Worm (Caenorhabditis elegans) whole organism, midembryonic: ENCODE data around the gene elt-2.

Experiments
- T22C8.4 ChIP-seq: fragments of 200-800 bp; sonication (Bioruptor generic); IDR thresholded peaks from 2 replicates; pipeline ENCODE4 v1.3.6; 2022; ENCODE audit warnings: missing genetic modification characterization, missing compliant biosample characterization
- cog-1 ChIP-seq: sonication (generic microtip); optimal IDR thresholded peaks from 2 replicates; lab custom pipeline; 2016; ENCODE audit warnings: missing genetic modification characterization, missing compliant biosample characterization
- flt-1 ChIP-seq: fragments of 200-800 bp; sonication (Bioruptor generic); IDR thresholded peaks from 2 replicates; pipeline ENCODE4 v1.3.6; 2022; ENCODE audit warnings: missing genetic modification characterization, missing compliant biosample characterization
- klf-2 ChIP-seq: fragments of 200-800 bp; sonication (Bioruptor generic); conservative IDR thresholded peaks from 2 replicates; pipeline ENCODE4 v1.3.6; 2022; ENCODE audit warnings: missing genetic modification reagents, missing genetic modification characterization, missing compliant biosample characterization
- med-1 ChIP-seq: sonication (generic microtip); optimal IDR thresholded peaks from 2 replicates; lab custom pipeline; 2017; ENCODE audit warnings: missing genetic modification characterization, mild to moderate bottlenecking, missing compliant biosample characterization, antibody characterized with exemption, missing genetic modification reagents; ENCODE audit not compliant: insufficient read depth
- ref-1 ChIP-seq: fragments of 200-800 bp; sonication (Bioruptor generic); conservative IDR thresholded peaks from 2 replicates; pipeline ENCODE4 v1.3.6; 2022; ENCODE audit warnings: missing genetic modification reagents, missing genetic modification characterization, missing compliant biosample characterization
- tab-1 ChIP-seq: fragments of 200-800 bp; sonication (Bioruptor generic); IDR thresholded peaks from 2 replicates; pipeline ENCODE4 v1.3.6; 2022; ENCODE audit warnings: missing genetic modification characterization, missing compliant biosample characterization
- ztf-23 ChIP-seq: fragments of 200-800 bp; sonication (Bioruptor generic); IDR thresholded peaks from 2 replicates; pipeline ENCODE4 v1.3.6; 2022; ENCODE audit warnings: missing genetic modification reagents, missing genetic modification characterization, missing compliant biosample characterization
- ztf-29 ChIP-seq: fragments of 200-800 bp; sonication (Bioruptor generic); IDR thresholded peaks from 2 replicates; pipeline ENCODE4 v1.3.6; 2022; ENCODE audit warnings: missing genetic modification reagents, missing genetic modification characterization, missing compliant biosample characterization

The elt-2 gene

ce11 chrX:10491044-10491443 is 10.0 kb downstream of the elt-2 start, which contains the start of gene C33D3.5:
Gene C33D3.5 (plus strand): TSS chrX:10491344.
- TF ChIP-seq T22C8.4 (GFP tag; lab: Robert Waterston, UW) = no peak
- TF ChIP-seq klf-2 (GFP tag; lab: Robert Waterston, UW) = no peak
- no peak for TF ChIP-seq med-1 (GFP tag; lab: Kevin White, UChicago)
- no peak for TF ChIP-seq tab-1 (GFP tag; lab: Robert Waterston, UW)
- no peak for TF ChIP-seq ztf-29
- TF ChIP-seq flt-1 (GFP tag; lab: Robert Waterston, UW) = no peak
- TF ChIP-seq cog-1 (tag; lab: Kevin White, UChicago) = no peak
- no peak for TF ChIP-seq ztf-23
- TF ChIP-seq ref-1 (GFP tag; lab: Robert Waterston, UW) = no peak

DNA sequence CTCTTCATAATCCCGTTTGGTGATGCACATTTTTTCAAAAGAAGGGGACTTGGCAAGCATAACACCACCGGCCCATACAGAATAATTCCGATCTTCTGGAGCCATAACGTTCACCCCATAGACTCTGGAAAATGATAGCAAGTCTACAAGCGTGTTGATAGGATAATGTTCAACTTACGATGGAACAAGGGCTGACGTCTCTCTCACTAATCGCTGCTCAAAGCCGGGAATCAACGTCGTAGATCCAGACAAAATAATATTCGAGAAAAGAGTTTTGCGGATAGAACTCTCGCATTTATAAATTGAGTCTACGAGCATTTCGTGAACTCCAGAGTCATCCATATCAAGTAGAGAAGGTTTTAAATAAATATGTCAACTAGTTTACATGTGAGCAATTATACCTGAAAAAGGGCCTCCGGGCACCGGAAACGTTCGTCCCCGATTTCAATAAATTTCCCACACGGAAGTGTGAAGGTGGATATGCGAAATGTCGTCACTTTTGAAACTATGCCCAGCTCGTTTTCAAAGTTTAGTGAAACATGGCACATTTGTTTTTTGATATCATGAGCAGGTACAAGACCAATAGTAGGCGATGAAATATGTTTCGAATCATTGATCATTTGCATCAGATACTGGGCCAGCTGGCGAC is 11.0 kb downstream of the elt-2 start:
- TF ChIP-seq T22C8.4 (GFP tag; lab: Robert Waterston, UW) = no peak
- TF ChIP-seq klf-2 (GFP tag; lab: Robert Waterston, UW) = no peak
- TF ChIP-seq ref-1 (GFP tag; lab: Robert Waterston, UW) = no peak
- TF ChIP-seq ztf-23 = no peak
- no peak for TF ChIP-seq flt-1 (GFP tag; lab: Robert Waterston, UW)
- no peak for TF ChIP-seq cog-1 (tag; lab: Kevin White, UChicago)
- TF ChIP-seq med-1 (GFP tag; lab: Kevin White, UChicago) = no peak
- no peak for TF ChIP-seq tab-1 (GFP tag; lab: Robert Waterston, UW)
- TF ChIP-seq ztf-29 = no peak

ce11 chrX:10499590-10499989 is 18.6 kb downstream of the elt-2 start, which contains the start of gene vab-3:
Gene vab-3 (plus strand): TSS chrX:10499890.
- TF ChIP-seq med-1 (GFP tag; lab: Kevin White, UChicago) = no peak
- no peak for TF ChIP-seq T22C8.4 (GFP tag; lab: Robert Waterston, UW)
- no peak for TF ChIP-seq tab-1 (GFP tag; lab: Robert Waterston, UW)
- no peak for TF ChIP-seq ztf-29
- no peak for TF ChIP-seq ztf-23
- TF ChIP-seq flt-1 (GFP tag; lab: Robert Waterston, UW) = no peak
- no peak for TF ChIP-seq cog-1 (tag; lab: Kevin White, UChicago)
- no peak for TF ChIP-seq ref-1 (GFP tag; lab: Robert Waterston, UW)
- TF ChIP-seq klf-2 (GFP tag; lab: Robert Waterston, UW) = no peak

DNA sequence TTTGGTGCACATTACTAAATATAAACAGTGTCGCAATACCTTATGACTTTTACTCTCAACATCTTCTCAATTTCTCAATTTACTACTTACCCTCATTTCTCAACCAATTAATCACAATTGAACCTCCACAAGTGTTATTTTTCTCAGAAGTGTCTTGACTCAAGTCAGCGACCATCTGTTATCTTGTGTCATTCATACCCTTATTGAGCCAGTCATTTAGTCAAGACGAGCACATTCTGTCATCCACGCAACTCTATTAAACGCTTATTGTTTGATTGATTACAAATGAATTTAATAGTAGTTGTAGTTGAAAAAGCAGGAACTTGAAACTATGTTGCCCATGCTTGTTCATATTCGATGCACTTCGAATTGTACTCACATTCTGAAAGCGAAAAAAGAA is 22.4 kb downstream of the elt-2 start:
- TF ChIP-seq T22C8.4 (GFP tag; lab: Robert Waterston, UW) (no peak), ref-1 (GFP tag; lab: Robert Waterston, UW) (no peak), med-1 (GFP tag; lab: Kevin White, UChicago) (no peak), ztf-29 (no peak), tab-1 (GFP tag; lab: Robert Waterston, UW) (no peak), cog-1 (tag; lab: Kevin White, UChicago) (no peak), klf-2 (GFP tag; lab: Robert Waterston, UW) (no peak), ztf-23 (no peak), flt-1 (GFP tag; lab: Robert Waterston, UW) (no peak)

- TF ChIP-seq med-1 (GFP tag; lab: Kevin White, UChicago) (no peak), ztf-23 (no peak), klf-2 (GFP tag; lab: Robert Waterston, UW) (no peak), ref-1 (GFP tag; lab: Robert Waterston, UW) (no peak), ztf-29 (no peak), T22C8.4 (GFP tag; lab: Robert Waterston, UW) (no peak), flt-1 (GFP tag; lab: Robert Waterston, UW) (no peak)
These were observed 24.2 kb downstream of the elt-2 start for ce11 chrX:10505193-10505592.

DNA sequence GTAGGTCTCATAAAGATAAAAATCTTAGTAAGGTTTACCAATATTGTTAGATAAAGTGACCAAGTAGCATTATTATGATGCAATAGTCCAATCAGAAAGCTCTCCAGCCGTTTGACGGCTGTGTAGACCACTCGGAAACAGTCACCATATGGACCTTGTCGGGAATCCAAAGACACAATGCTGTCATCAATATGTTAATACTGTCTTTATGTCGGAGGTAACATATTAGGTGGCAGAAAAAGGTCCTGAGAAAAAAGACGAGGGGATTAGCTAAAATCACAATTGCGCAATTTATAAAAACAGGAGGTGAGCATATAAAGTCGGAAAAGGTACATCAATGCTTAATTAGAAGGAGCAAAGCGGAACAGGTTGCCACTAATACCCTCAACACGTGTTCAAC is 26.9 kb downstream of the elt-2 start:
- TF ChIP-seq flt-1 (GFP tag; lab: Robert Waterston, UW) (no peak), med-1 (GFP tag; lab: Kevin White, UChicago) (no peak), tab-1 (GFP tag; lab: Robert Waterston, UW) (no peak), ztf-29 (no peak), ref-1 (GFP tag; lab: Robert Waterston, UW) (no peak), cog-1 (tag; lab: Kevin White, UChicago) (no peak), klf-2 (GFP tag; lab: Robert Waterston, UW) (no peak), T22C8.4 (GFP tag; lab: Robert Waterston, UW) (no peak), ztf-23 (no peak)

ce11 chrX:10514056-10514455 is 33.0 kb downstream of the elt-2 start:
- no peak for TF ChIP-seq ztf-23
- no peak for TF ChIP-seq T22C8.4 (GFP tag; lab: Robert Waterston, UW)

- no peak for TF ChIP-seq klf-2 (GFP tag; lab: Robert Waterston, UW)
- TF ChIP-seq ref-1 (GFP tag; lab: Robert Waterston, UW) = no peak
- no peak for TF ChIP-seq flt-1 (GFP tag; lab: Robert Waterston, UW)
- TF ChIP-seq ztf-29 = no peak
- TF ChIP-seq cog-1 (tag; lab: Kevin White, UChicago) = no peak
- no peak for TF ChIP-seq T22C8.4 (GFP tag; lab: Robert Waterston, UW)
- no peak for TF ChIP-seq tab-1 (GFP tag; lab: Robert Waterston, UW)
- TF ChIP-seq med-1 (GFP tag; lab: Kevin White, UChicago) = no peak
- no peak for TF ChIP-seq ztf-23
These were observed 33.8 kb downstream of the elt-2 start for ce11 chrX:10514834-10515233.

ce11 chrX:10516549-10516948 is 35.5 kb downstream of the elt-2 start:
- TF ChIP-seq cog-1 (tag; lab: Kevin White, UChicago) (no peak), tab-1 (GFP tag; lab: Robert Waterston, UW) (no peak), ref-1 (GFP tag; lab: Robert Waterston, UW) (no peak), klf-2 (GFP tag; lab: Robert Waterston, UW) (no peak), flt-1 (GFP tag; lab: Robert Waterston, UW) (no peak), ztf-23 (no peak), ztf-29 (no peak)
